Worm (Caenorhabditis elegans): ENCODE results near the gene D1005.6.
A peak's percentile ranks its signal among the peaks of the same experiment; 100 is the strongest.

DNA sequence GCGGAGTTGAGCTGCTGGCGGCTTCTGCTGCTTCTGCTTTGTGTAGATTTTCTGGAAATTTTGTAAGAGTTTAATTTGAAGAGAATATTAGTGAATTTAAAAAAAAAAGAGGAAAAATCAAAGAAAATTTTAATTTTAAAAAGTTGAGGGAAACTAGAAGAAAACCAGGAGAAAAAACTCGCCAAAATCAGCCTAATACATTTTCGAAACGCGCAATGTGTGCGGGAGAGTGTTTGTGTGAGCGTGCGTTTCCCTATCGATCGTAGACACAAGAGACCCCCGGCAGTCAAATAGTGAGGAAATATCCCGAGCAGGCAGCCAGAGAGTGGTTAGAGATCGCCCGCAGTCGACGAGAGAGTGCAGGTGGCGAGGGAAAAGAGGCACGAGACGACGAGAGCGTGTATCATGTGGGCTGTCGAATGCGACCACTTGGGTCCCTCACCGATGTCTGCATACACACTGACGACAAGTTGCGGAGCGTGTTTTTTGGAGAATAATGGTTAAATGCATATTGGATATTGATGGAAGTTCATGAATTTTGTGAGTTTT is 17.9 kb downstream of the D1005.6 start, which contains the start of gene zfp-3:
- TF ChIP-seq pha-4 (tag; optimal IDR thresholded peaks at IDR 0.05): peak; percentile 93
- TF ChIP-seq nhr-76 (tag; optimal IDR thresholded peaks at IDR 0.05): no peak
- peak; percentile 55 for TF ChIP-seq ztf-11 (tag; optimal IDR thresholded peaks at IDR 0.05)
- peak; percentile 90 for TF ChIP-seq nhr-237 (tag; optimal IDR thresholded peaks at IDR 0.05)
- TF ChIP-seq nhr-12 (tag; optimal IDR thresholded peaks at IDR 0.05): no peak
- TF ChIP-seq elt-1 (tag; optimal IDR thresholded peaks at IDR 0.05; ENCODE audit: borderline replicate concordance, insufficient read depth): no peak
- TF ChIP-seq unc-39 (tag; optimal IDR thresholded peaks at IDR 0.05): no peak
- peak; percentile 92 for TF ChIP-seq lin-13 (tag; optimal IDR thresholded peaks at IDR 0.05)
- no peak for TF ChIP-seq snpc-4 (tag; optimal IDR thresholded peaks at IDR 0.05)
- TF ChIP-seq lin-32 (GFP tag; optimal IDR thresholded peaks at IDR 0.05): no peak

All from whole organism, mixed stage, embryonic.